Worm (Caenorhabditis elegans) whole organism, young adult: Measurements from ENCODE around the gene F09G8.10.

Source experiments
- B0019.2 ChIP-seq: fragments of 200-800 bp; sonication (Bioruptor generic); conservative IDR thresholded peaks from 2 replicates; pipeline ENCODE4 v1.3.6; 2022; ENCODE audit warnings: missing genetic modification reagents, missing genetic modification characterization, missing compliant biosample characterization
- C06A6.2 ChIP-seq: fragments of 200-800 bp; sonication (Bioruptor generic); conservative IDR thresholded peaks from 2 replicates; pipeline ENCODE4 v1.3.6; 2022; ENCODE audit warnings: missing genetic modification characterization, missing compliant biosample characterization
- F10E7.11 ChIP-seq: sonication (generic microtip); optimal IDR thresholded peaks from 2 replicates; lab custom pipeline; 2017; ENCODE audit warnings: mild to moderate bottlenecking, missing genetic modification characterization, moderate library complexity, missing compliant biosample characterization
- F52B5.7 ChIP-seq: sonication (generic microtip); optimal IDR thresholded peaks from 2 replicates; lab custom pipeline; 2016; ENCODE audit warnings: mild to moderate bottlenecking, missing genetic modification characterization, missing compliant biosample characterization
- F55B11.4 ChIP-seq: sonication (generic microtip); optimal IDR thresholded peaks from 2 replicates; lab custom pipeline; 2016; ENCODE audit warnings: missing compliant biosample characterization, missing genetic modification characterization, borderline replicate concordance; ENCODE audit not compliant: insufficient read depth
- K11D2.4 ChIP-seq: fragments of 200-800 bp; sonication (Bioruptor generic); IDR thresholded peaks from 2 replicates; pipeline ENCODE4 v1.3.6; 2022; ENCODE audit warnings: missing genetic modification reagents, missing genetic modification characterization, missing compliant biosample characterization
- K12H6.12 ChIP-seq: fragments of 200-800 bp; sonication (Bioruptor generic); optimal IDR thresholded peaks from 2 replicates; lab custom pipeline; 2018; ENCODE audit warnings: mild to moderate bottlenecking, missing genetic modification characterization, missing compliant biosample characterization
- T07F8.4 ChIP-seq: sonication (generic microtip); optimal IDR thresholded peaks from 2 replicates; lab custom pipeline; 2016; ENCODE audit warnings: mild to moderate bottlenecking, missing genetic modification characterization, moderate library complexity, missing compliant biosample characterization
- Y79H2A.3 ChIP-seq: fragments of 200-800 bp; sonication (Bioruptor generic); conservative IDR thresholded peaks from 2 replicates; pipeline ENCODE4 v1.3.6; 2022; ENCODE audit warnings: missing genetic modification reagents, missing genetic modification characterization, missing compliant biosample characterization
- aptf-3 ChIP-seq: fragments of 200-800 bp; sonication (Bioruptor generic); IDR thresholded peaks from 2 replicates; pipeline ENCODE4 v1.3.6; 2022; ENCODE audit warnings: missing genetic modification characterization, missing compliant biosample characterization
- attf-5 ChIP-seq: fragments of 200-800 bp; sonication (Bioruptor generic); optimal IDR thresholded peaks from 2 replicates; lab custom pipeline; 2018; ENCODE audit warnings: mild to moderate bottlenecking, missing genetic modification characterization, missing compliant biosample characterization
- attf-6 ChIP-seq: fragments of 200-800 bp; sonication (Bioruptor generic); IDR thresholded peaks from 2 replicates; pipeline ENCODE4 v1.3.6; 2022; ENCODE audit warnings: missing genetic modification reagents, missing genetic modification characterization, missing compliant biosample characterization
- ceh-27 ChIP-seq: fragments of 200-800 bp; sonication (Bioruptor generic); optimal IDR thresholded peaks from 2 replicates; lab custom pipeline; 2018; ENCODE audit warnings: mild to moderate bottlenecking, missing genetic modification characterization, moderate library complexity, missing compliant biosample characterization
- ceh-40 ChIP-seq: fragments of 200-800 bp; sonication (Bioruptor generic); IDR thresholded peaks from 2 replicates; pipeline ENCODE4 v1.3.6; 2022; ENCODE audit warnings: missing genetic modification characterization, missing compliant biosample characterization
- chd-7 ChIP-seq: sonication (generic microtip); optimal IDR thresholded peaks from 2 replicates; lab custom pipeline; 2016; ENCODE audit warnings: mild to moderate bottlenecking, missing genetic modification characterization, moderate library complexity, missing compliant biosample characterization
- dpff-1 ChIP-seq: sonication (generic microtip); optimal IDR thresholded peaks from 2 replicates; lab custom pipeline; 2017; ENCODE audit warnings: mild to moderate bottlenecking, missing genetic modification characterization, missing compliant biosample characterization
- fkh-3 ChIP-seq: sonication (generic microtip); optimal IDR thresholded peaks from 2 replicates; lab custom pipeline; 2016; ENCODE audit warnings: mild to moderate bottlenecking, missing genetic modification characterization, missing compliant biosample characterization
- hmg-1.2 ChIP-seq: fragments of 200-800 bp; sonication (Bioruptor generic); IDR thresholded peaks from 2 replicates; pipeline ENCODE4 v1.3.6; 2022; ENCODE audit warnings: missing genetic modification reagents, missing genetic modification characterization, missing compliant biosample characterization
- lir-1 ChIP-seq: fragments of 200-800 bp; sonication (Bioruptor generic); conservative IDR thresholded peaks from 2 replicates; pipeline ENCODE4 v1.3.6; 2022; ENCODE audit warnings: missing genetic modification reagents, missing genetic modification characterization, missing compliant biosample characterization
- madf-10 ChIP-seq: sonication (generic microtip); optimal IDR thresholded peaks from 2 replicates; lab custom pipeline; 2016; ENCODE audit warnings: mild to moderate bottlenecking, missing genetic modification characterization, missing compliant biosample characterization
- madf-8 ChIP-seq: fragments of 200-800 bp; sonication (Bioruptor generic); conservative IDR thresholded peaks from 2 replicates; pipeline ENCODE4 v1.3.6; 2022; ENCODE audit warnings: missing genetic modification reagents, missing genetic modification characterization, missing compliant biosample characterization
- mxl-1 ChIP-seq: sonication (generic microtip); optimal IDR thresholded peaks from 2 replicates; lab custom pipeline; 2016; ENCODE audit warnings: missing genetic modification characterization, missing compliant biosample characterization
- nhr-90 ChIP-seq: sonication (generic microtip); optimal IDR thresholded peaks from 2 replicates; lab custom pipeline; 2016; ENCODE audit warnings: missing genotype, mild to moderate bottlenecking, missing genetic modification characterization, missing compliant biosample characterization
- pha-4 ChIP-seq: fragments of 150-350 bp; sonication (generic microtip); optimal IDR thresholded peaks from 2 replicates; lab custom pipeline; 2014; ENCODE audit warnings: missing biosample characterization, missing genetic modification reagents, missing genetic modification characterization
- rcor-1 ChIP-seq: fragments of 200-800 bp; sonication (Bioruptor generic); IDR thresholded peaks from 2 replicates; pipeline ENCODE4 v1.3.6; 2022; ENCODE audit warnings: missing genetic modification reagents, missing genetic modification characterization, missing compliant biosample characterization
- rpc-1 ChIP-seq, 2 experiments: fragments of 150-350 bp in 1 of 2; sonication (generic microtip) in 1 of 2; optimal IDR thresholded peaks; 2 replicates each; lab custom pipeline; 2014 to 2018; ENCODE audit warnings: missing biosample characterization in 1 of 2, missing genetic modification characterization in 1 of 2, missing genetic modification reagents in 1 of 2, missing genotype in 1 of 2
- snpc-1.1 ChIP-seq: sonication (generic microtip); optimal IDR thresholded peaks from 2 replicates; lab custom pipeline; 2017; ENCODE audit warnings: missing genetic modification characterization, mild to moderate bottlenecking, missing compliant biosample characterization, antibody characterized with exemption, moderate library complexity, missing genotype, missing genetic modification reagents; ENCODE audit not compliant: insufficient read depth
- somi-1 ChIP-seq: fragments of 200-800 bp; sonication (Bioruptor generic); optimal IDR thresholded peaks from 2 replicates; lab custom pipeline; 2018; ENCODE audit warnings: mild to moderate bottlenecking, missing genetic modification characterization, missing compliant biosample characterization
- tbp1 ChIP-seq: fragments of 200-800 bp; sonication (Bioruptor generic); optimal IDR thresholded peaks from 2 replicates; lab custom pipeline; 2018; ENCODE audit warnings: mild to moderate bottlenecking, missing genetic modification characterization, missing compliant biosample characterization
- unc-130 ChIP-seq: sonication (generic microtip); optimal IDR thresholded peaks from 2 replicates; lab custom pipeline; 2016; ENCODE audit warnings: missing genetic modification reagents, missing genetic modification characterization, missing compliant biosample characterization
- xnd-1 ChIP-seq: sonication (generic microtip); optimal IDR thresholded peaks from 2 replicates; lab custom pipeline; 2016; ENCODE audit warnings: missing genotype, missing genetic modification reagents, missing genetic modification characterization, missing compliant biosample characterization
- ztf-18 ChIP-seq: sonication (generic microtip); optimal IDR thresholded peaks from 2 replicates; lab custom pipeline; 2016; ENCODE audit warnings: missing genotype, mild to moderate bottlenecking, missing genetic modification characterization, missing compliant biosample characterization
- ztf-22 ChIP-seq: fragments of 200-800 bp; sonication (Bioruptor generic); optimal IDR thresholded peaks from 2 replicates; lab custom pipeline; 2018; ENCODE audit warnings: mild to moderate bottlenecking, missing genetic modification characterization, moderate library complexity, missing compliant biosample characterization
- ztf-25 ChIP-seq: fragments of 200-800 bp; sonication (Bioruptor generic); IDR thresholded peaks from 2 replicates; pipeline ENCODE4 v1.3.6; 2022; ENCODE audit warnings: missing genetic modification reagents, missing genetic modification characterization, missing compliant biosample characterization

The F09G8.10 gene

ce11 chrIII:8289181-8289580, 17.2 kb upstream of the F09G8.10 start:
- TF ChIP-seq pha-4 (tag; lab: Kevin White, UChicago): no peak
- TF ChIP-seq ztf-22 (GFP tag; lab: Kevin White, UChicago): no peak
- TF ChIP-seq mxl-1 (tag; lab: Kevin White, UChicago): no peak
- TF ChIP-seq somi-1 (GFP tag; lab: Kevin White, UChicago): no peak
- TF ChIP-seq tbp1 (GFP tag; lab: Kevin White, UChicago): no peak
- TF ChIP-seq F52B5.7 (tag; lab: Kevin White, UChicago): no peak
- no peak for TF ChIP-seq chd-7
- no peak for TF ChIP-seq T07F8.4 (tag; lab: Kevin White, UChicago)
- no peak for TF ChIP-seq snpc-1.1
- no peak for TF ChIP-seq attf-6 (GFP tag; lab: Robert Waterston, UW)
- no peak for TF ChIP-seq K11D2.4 (GFP tag; lab: Robert Waterston, UW)
- TF ChIP-seq madf-8 (GFP tag; lab: Robert Waterston, UW): no peak
- no peak for TF ChIP-seq rcor-1 (GFP tag; lab: Robert Waterston, UW)
- TF ChIP-seq F10E7.11: no peak
- TF ChIP-seq fkh-3 (tag; lab: Kevin White, UChicago): no peak

DNA sequence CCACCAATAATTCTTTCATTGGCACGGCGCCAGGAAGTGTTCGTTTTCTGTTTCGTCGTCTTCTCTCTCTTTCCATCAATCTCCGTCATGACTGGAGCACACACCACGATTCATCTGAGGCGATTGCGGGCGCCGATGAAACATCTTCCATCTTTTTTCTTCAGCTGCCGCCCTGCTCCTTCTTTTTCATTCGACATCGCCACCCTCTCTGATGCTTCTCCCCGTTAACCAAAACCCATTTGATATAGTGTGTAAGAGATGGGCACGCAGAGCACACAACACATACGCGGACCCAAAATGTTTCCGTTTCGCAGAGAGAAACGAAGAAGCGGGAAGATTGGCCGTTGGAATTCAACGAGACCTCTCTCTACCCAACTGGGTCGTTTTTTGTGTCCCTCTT, 15.5 kb upstream of the F09G8.10 start:
- TF ChIP-seq ceh-40: no peak
- TF ChIP-seq F55B11.4 (tag; lab: Kevin White, UChicago): no peak
- no peak for TF ChIP-seq aptf-3
- peak; percentile 46 for TF ChIP-seq K12H6.12 (tag; lab: Kevin White, UChicago)
- TF ChIP-seq hmg-1.2 (GFP tag; lab: Robert Waterston, UW): 0 out of 2 replicates have a peak, but pooled peaks have one; percentile 15

DNA sequence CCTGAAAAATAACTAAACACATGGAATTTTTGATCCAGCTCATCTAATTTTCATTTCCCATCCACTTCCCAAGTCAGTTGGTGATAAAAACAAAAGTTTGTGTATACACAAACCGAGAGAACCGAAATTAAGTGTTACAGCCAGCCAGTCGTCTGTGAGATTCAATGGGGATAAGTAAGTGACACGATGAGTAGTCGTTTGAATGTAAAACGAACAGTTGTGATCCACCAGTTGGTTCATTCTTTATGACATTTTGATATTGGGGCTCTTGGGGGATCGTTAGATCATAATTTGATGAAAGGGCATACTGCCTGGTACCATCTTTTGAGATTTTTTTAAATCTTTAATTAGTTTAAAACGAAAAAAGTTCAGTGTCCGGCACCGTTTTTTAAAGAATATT, 14.8 kb upstream of the F09G8.10 start:
- TF ChIP-seq B0019.2 (GFP tag; lab: Robert Waterston, UW) (no peak), C06A6.2 (GFP tag; lab: Robert Waterston, UW) (no peak), xnd-1 (no peak), somi-1 (GFP tag; lab: Kevin White, UChicago) (no peak), ztf-25 (GFP tag; lab: Robert Waterston, UW) (no peak), attf-5 (GFP tag; lab: Kevin White, UChicago) (no peak), nhr-90 (tag; lab: Kevin White, UChicago) (no peak), T07F8.4 (tag; lab: Kevin White, UChicago) (no peak), ztf-18 (tag; lab: Kevin White, UChicago) (no peak), rpc-1 (optimal IDR thresholded peaks at IDR 0.05; lab: Kevin White, UChicago) (no peak), rpc-1 (tag; optimal IDR thresholded peaks at IDR 0.05; lab: Kevin White, UChicago) (no peak), unc-130 (GFP tag; lab: Kevin White, UChicago) (no peak), madf-10 (tag; lab: Kevin White, UChicago) (no peak), dpff-1 (tag; lab: Kevin White, UChicago) (no peak), madf-8 (GFP tag; lab: Robert Waterston, UW) (no peak), Y79H2A.3 (GFP tag; lab: Robert Waterston, UW) (no peak), F10E7.11 (no peak), lir-1 (GFP tag; lab: Robert Waterston, UW) (no peak)

ce11 chrIII:8286003-8286402, 14.0 kb upstream of the F09G8.10 start:
- TF ChIP-seq ceh-27 (GFP tag; lab: Kevin White, UChicago) (peak; percentile 18), aptf-3 (no peak)
- TF ChIP-seq, all 124 proteins: peak for 1
